Worm (Caenorhabditis elegans): ENCODE results near the gene W04G3.12.

DNA sequence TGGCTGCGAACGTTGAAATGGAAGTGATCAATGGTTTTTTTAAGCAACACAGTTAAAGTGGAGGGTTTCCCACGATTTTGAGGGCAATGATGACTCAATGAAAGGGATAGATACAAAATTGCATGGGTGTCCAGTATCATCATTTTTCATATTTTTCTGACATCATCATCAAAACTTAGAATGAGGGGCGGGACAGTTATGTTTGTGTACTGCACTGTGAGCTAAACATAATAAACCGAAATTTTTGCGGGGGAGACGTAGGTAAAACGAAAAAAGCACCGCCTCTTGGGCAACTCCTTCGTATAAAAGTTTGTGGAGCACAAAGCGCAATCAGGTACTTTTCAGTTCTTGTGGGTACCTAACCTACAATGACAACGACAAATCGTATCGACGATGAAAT lies 23.0 kb downstream of the W04G3.12 start, which contains the start of gene C09F12.2:
- TF ChIP-seq irx-1 (tag; optimal IDR thresholded peaks at IDR 0.05) = no peak
- no peak for TF ChIP-seq nhr-11 (tag; optimal IDR thresholded peaks at IDR 0.05)
- no peak for TF ChIP-seq nhr-28 (tag; optimal IDR thresholded peaks at IDR 0.05)
- no peak for TF ChIP-seq mep-1 (tag; optimal IDR thresholded peaks at IDR 0.05)
- TF ChIP-seq unc-62 (GFP tag; optimal IDR thresholded peaks at IDR 0.05) = no peak
- no peak for TF ChIP-seq lin-13 (GFP tag; optimal IDR thresholded peaks at IDR 0.05)
- no peak for TF ChIP-seq aly-2 (tag; optimal IDR thresholded peaks at IDR 0.05)
- TF ChIP-seq jun-1 (tag; optimal IDR thresholded peaks at IDR 0.05) = no peak
- no peak for TF ChIP-seq pqm-1 (tag; optimal IDR thresholded peaks at IDR 0.05)
- TF ChIP-seq fos-1 (tag; optimal IDR thresholded peaks at IDR 0.05) = no peak
- TF ChIP-seq nhr-76 (tag; optimal IDR thresholded peaks at IDR 0.05) = no peak

All from whole organism, L1 larva.